Worm (Caenorhabditis elegans) whole organism, L1 larva: ENCODE data around the gene srpa-68.

ENCODE experiments used
- C16A3.4 ChIP-seq: fragments of 150-350 bp; optimal IDR thresholded peaks from 2 replicates; lab custom pipeline; 2014; ENCODE audit warnings: missing biosample characterization, missing genetic modification characterization
- aly-2 ChIP-seq: fragments of 150-350 bp; optimal IDR thresholded peaks from 2 replicates; lab custom pipeline; 2014; ENCODE audit warnings: missing biosample characterization, missing genetic modification characterization
- ama-1 ChIP-seq: fragments of 150-350 bp; optimal IDR thresholded peaks from 2 replicates; lab custom pipeline; 2014
- blmp-1 ChIP-seq: fragments of 150-350 bp; optimal IDR thresholded peaks from 2 replicates; lab custom pipeline; 2014; ENCODE audit warnings: missing biosample characterization, missing genetic modification characterization
- ceh-63 ChIP-seq: fragments of 200-800 bp; sonication (Bioruptor generic); optimal IDR thresholded peaks from 2 replicates; lab custom pipeline; 2018; ENCODE audit warnings: mild to moderate bottlenecking, missing genetic modification characterization, missing compliant biosample characterization
- ceh-82 ChIP-seq, 3 experiments: fragments of 150-350 bp in 1 of 3; sonication (generic microtip) in 2 of 3; optimal IDR thresholded peaks; 2 replicates each; lab custom pipeline; 2014 to 2017; ENCODE audit warnings: missing biosample characterization in 3 of 3, missing genetic modification characterization in 3 of 3
- ceh-88 ChIP-seq: fragments of 200-800 bp; sonication (Bioruptor generic); IDR thresholded peaks from 2 replicates; pipeline ENCODE4 v1.3.6; 2022; ENCODE audit warnings: missing genetic modification characterization, missing compliant biosample characterization
- ceh-90 ChIP-seq: sonication (generic microtip); optimal IDR thresholded peaks from 2 replicates; lab custom pipeline; 2016; ENCODE audit warnings: missing genetic modification characterization, missing compliant biosample characterization
- ces-1 ChIP-seq: fragments of 150-350 bp; optimal IDR thresholded peaks from 2 replicates; lab custom pipeline; 2014; ENCODE audit warnings: missing biosample characterization, missing genetic modification reagents, missing genetic modification characterization
- dpl-1 ChIP-seq, 3 experiments: fragments of 150-350 bp in 2 of 3; sonication (generic microtip) in 1 of 3; optimal IDR thresholded peaks; 2 replicates each; lab custom pipeline; 2014 to 2017; ENCODE audit warnings: missing biosample characterization in 3 of 3, missing genetic modification characterization in 3 of 3, missing genetic modification reagents in 3 of 3
- dsc-1 ChIP-seq: sonication (generic microtip); optimal IDR thresholded peaks from 2 replicates; lab custom pipeline; 2016; ENCODE audit warnings: mild to moderate bottlenecking, missing genetic modification characterization, missing compliant biosample characterization
- efl-1 ChIP-seq, 4 experiments: fragments of 150-350 bp; optimal IDR thresholded peaks in 3 of 4; peaks in 1 of 4; 1 replicate in 1 of 4; 2 replicates in 3 of 4; lab custom pipeline; 2014; ENCODE audit warnings: missing biosample characterization in 2 of 4, missing genetic modification characterization in 2 of 4, missing genetic modification reagents in 2 of 4
- efl-3 ChIP-seq: fragments of 200-800 bp; sonication (Bioruptor generic); optimal IDR thresholded peaks from 2 replicates; lab custom pipeline; 2018; ENCODE audit warnings: mild to moderate bottlenecking, missing genetic modification characterization, missing compliant biosample characterization
- egl-27 ChIP-seq, 2 experiments: fragments of 150-350 bp in 1 of 2; sonication (generic microtip); optimal IDR thresholded peaks; 3 replicates each; lab custom pipeline; 2017 to 2018; ENCODE audit warnings: missing biosample characterization in 2 of 2, missing genetic modification characterization in 2 of 2, missing genetic modification reagents in 2 of 2
- elt-2 ChIP-seq: sonication (generic microtip); optimal IDR thresholded peaks from 2 replicates; lab custom pipeline; 2016; ENCODE audit warnings: missing genetic modification characterization, mild to moderate bottlenecking, inconsistent platforms, missing compliant biosample characterization, missing genetic modification reagents
- elt-3 ChIP-seq, 6 experiments: fragments of 150-350 bp in 1 of 6; sonication (generic microtip); optimal IDR thresholded peaks; 2 replicates each; lab custom pipeline; 2017 to 2018; ENCODE audit warnings: missing biosample characterization in 6 of 6, missing genetic modification characterization in 6 of 6, inconsistent platforms in 1 of 6
- ets-5 ChIP-seq: fragments of 200-800 bp; sonication (Bioruptor generic); IDR thresholded peaks from 2 replicates; pipeline ENCODE4 v1.3.6; 2022; ENCODE audit warnings: missing genetic modification characterization, missing compliant biosample characterization
- fkh-8 ChIP-seq: sonication (generic microtip); optimal IDR thresholded peaks from 2 replicates; lab custom pipeline; 2016; ENCODE audit warnings: mild to moderate bottlenecking, missing genetic modification characterization, missing compliant biosample characterization
- hlh-17 ChIP-seq: fragments of 200-800 bp; sonication (Bioruptor generic); optimal IDR thresholded peaks from 2 replicates; lab custom pipeline; 2018; ENCODE audit warnings: missing genetic modification characterization, mild to moderate bottlenecking, missing compliant biosample characterization, moderate library complexity, borderline replicate concordance
- isw-1 ChIP-seq: fragments of 200-800 bp; sonication (Bioruptor generic); IDR thresholded peaks from 2 replicates; pipeline ENCODE4 v1.3.6; 2022; ENCODE audit warnings: missing genetic modification characterization, missing compliant biosample characterization
- lin-13 ChIP-seq: fragments of 150-350 bp; optimal IDR thresholded peaks from 2 replicates; lab custom pipeline; 2014; ENCODE audit warnings: missing biosample characterization, missing genetic modification reagents, missing genetic modification characterization
- lin-14 ChIP-seq: fragments of 200-800 bp; sonication (Bioruptor generic); optimal IDR thresholded peaks from 2 replicates; lab custom pipeline; 2018; ENCODE audit warnings: mild to moderate bottlenecking, missing genetic modification characterization, moderate library complexity, missing compliant biosample characterization
- lin-35 ChIP-seq, 2 experiments: fragments of 150-350 bp; optimal IDR thresholded peaks; 2 replicates each; lab custom pipeline; 2014; ENCODE audit warnings: missing biosample characterization in 2 of 2, missing genetic modification characterization in 2 of 2, missing genetic modification reagents in 2 of 2
- lin-39 ChIP-seq: fragments of 150-350 bp; optimal IDR thresholded peaks from 2 replicates; lab custom pipeline; 2014; ENCODE audit warnings: missing biosample characterization, missing genetic modification reagents, missing genetic modification characterization
- lir-3 ChIP-seq: sonication (generic microtip); optimal IDR thresholded peaks from 2 replicates; lab custom pipeline; 2016; ENCODE audit warnings: mild to moderate bottlenecking, missing genetic modification characterization, moderate library complexity, missing compliant biosample characterization; ENCODE audit not compliant: poor library complexity
- mdl-1 ChIP-seq, 2 experiments: fragments of 150-350 bp; optimal IDR thresholded peaks; 2 replicates each; lab custom pipeline; 2014 to 2017; ENCODE audit warnings: missing biosample characterization in 2 of 2, missing genetic modification characterization in 2 of 2, inconsistent platforms in 1 of 2
- mep-1 ChIP-seq: fragments of 150-350 bp; optimal IDR thresholded peaks from 2 replicates; lab custom pipeline; 2014; ENCODE audit warnings: missing biosample characterization, missing genetic modification characterization
- nhr-12 ChIP-seq: sonication (generic microtip); optimal IDR thresholded peaks from 2 replicates; lab custom pipeline; 2017; ENCODE audit warnings: missing biosample characterization, missing genetic modification characterization
- nhr-19 ChIP-seq: fragments of 200-800 bp; sonication (Bioruptor generic); conservative IDR thresholded peaks from 2 replicates; pipeline ENCODE4 v1.3.6; 2022; ENCODE audit warnings: missing genetic modification characterization, missing compliant biosample characterization
- nhr-20 ChIP-seq: sonication (generic microtip); optimal IDR thresholded peaks from 2 replicates; lab custom pipeline; 2016; ENCODE audit warnings: mild to moderate bottlenecking, missing genetic modification characterization, missing compliant biosample characterization
- nhr-28 ChIP-seq: fragments of 150-350 bp; optimal IDR thresholded peaks from 2 replicates; lab custom pipeline; 2014; ENCODE audit warnings: missing biosample characterization, missing genetic modification characterization
- nhr-71 ChIP-seq: sonication (generic microtip); optimal IDR thresholded peaks from 2 replicates; lab custom pipeline; 2016; ENCODE audit warnings: mild to moderate bottlenecking, missing genetic modification characterization, moderate library complexity, missing compliant biosample characterization
- nhr-76 ChIP-seq: sonication (generic microtip); optimal IDR thresholded peaks from 2 replicates; lab custom pipeline; 2017; ENCODE audit warnings: missing biosample characterization, missing genetic modification characterization
- nhr-77 ChIP-seq: fragments of 150-350 bp; optimal IDR thresholded peaks from 2 replicates; lab custom pipeline; 2014; ENCODE audit warnings: missing biosample characterization, missing genetic modification characterization
- nhr-85 ChIP-seq: sonication (generic microtip); peaks from one replicate; lab custom pipeline; 2016; ENCODE audit warnings: missing genetic modification characterization, inconsistent platforms, missing compliant biosample characterization
- pag-3 ChIP-seq: sonication (generic microtip); optimal IDR thresholded peaks from 2 replicates; lab custom pipeline; 2017; ENCODE audit warnings: missing genetic modification characterization, mild to moderate bottlenecking, missing compliant biosample characterization, antibody characterized with exemption, borderline replicate concordance; ENCODE audit not compliant: insufficient read depth
- pqm-1 ChIP-seq: sonication (generic microtip); optimal IDR thresholded peaks from 3 replicates; lab custom pipeline; 2017; ENCODE audit warnings: missing biosample characterization, missing genetic modification characterization
- skn-1 ChIP-seq: fragments of 150-350 bp; optimal IDR thresholded peaks from 2 replicates; lab custom pipeline; 2014; ENCODE audit warnings: missing biosample characterization, missing genetic modification characterization
- snpc-4 ChIP-seq: fragments of 150-350 bp; optimal IDR thresholded peaks from 2 replicates; lab custom pipeline; 2014; ENCODE audit warnings: missing biosample characterization, missing genetic modification characterization
- sptf-1 ChIP-seq: fragments of 150-350 bp; optimal IDR thresholded peaks from 2 replicates; lab custom pipeline; 2014; ENCODE audit warnings: missing biosample characterization, missing genetic modification characterization
- swsn-7 ChIP-seq: sonication (generic microtip); optimal IDR thresholded peaks from 2 replicates; lab custom pipeline; 2016; ENCODE audit warnings: missing genetic modification characterization, missing compliant biosample characterization
- tbx-2 ChIP-seq: sonication (generic microtip); optimal IDR thresholded peaks from 2 replicates; lab custom pipeline; 2016; ENCODE audit warnings: missing genetic modification characterization, missing compliant biosample characterization
- unc-30 ChIP-seq: sonication (generic microtip); optimal IDR thresholded peaks from 2 replicates; lab custom pipeline; 2017; ENCODE audit warnings: missing biosample characterization, missing genetic modification characterization
- unc-62 ChIP-seq: fragments of 150-350 bp; optimal IDR thresholded peaks from 2 replicates; lab custom pipeline; 2014; ENCODE audit warnings: missing biosample characterization, missing genetic modification reagents, missing genetic modification characterization
- vab-15 ChIP-seq: sonication (generic microtip); optimal IDR thresholded peaks from 2 replicates; lab custom pipeline; 2017; ENCODE audit warnings: missing genotype, mild to moderate bottlenecking, missing genetic modification characterization, missing compliant biosample characterization
- ztf-4 ChIP-seq: fragments of 150-350 bp; optimal IDR thresholded peaks from 2 replicates; lab custom pipeline; 2014; ENCODE audit warnings: missing biosample characterization, missing genetic modification characterization

srpa-68 gene

DNA sequence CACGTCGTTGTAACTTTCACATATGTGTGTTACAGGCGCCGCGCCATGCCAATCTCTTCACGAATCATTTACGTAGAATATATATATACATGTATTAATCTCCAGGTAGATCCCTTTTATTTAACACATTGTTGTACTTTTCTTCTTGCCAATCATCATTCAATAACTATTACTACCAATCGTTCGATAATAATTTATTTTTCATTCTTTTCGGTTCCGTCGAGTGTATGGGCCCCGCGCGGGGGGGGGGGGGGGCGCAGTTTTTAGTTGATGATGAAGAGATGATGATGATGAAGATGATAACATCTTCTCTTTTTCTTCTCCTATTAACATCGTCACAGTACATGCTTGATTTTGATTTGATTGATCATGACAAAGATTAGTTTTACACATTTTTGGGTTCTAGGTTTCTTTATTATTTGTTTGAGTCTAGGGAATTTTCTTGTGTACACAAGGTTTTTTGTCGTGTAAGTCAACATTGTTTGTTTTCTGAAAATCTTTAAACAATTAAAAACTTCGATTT is 7.8 kb upstream of the srpa-68 start (continued):
- TF ChIP-seq nhr-71 (peak; percentile 15), nhr-20 (tag; lab: Kevin White, UChicago) (peak; percentile 46), ets-5 (no peak), C16A3.4 (tag; lab: Kevin White, UChicago) (no peak), ceh-82 (tag; optimal IDR thresholded peaks at IDR 0.05; lab: Kevin White, UChicago) (no peak), dpl-1 (GFP tag; optimal IDR thresholded peaks at IDR 0.05; lab: Kevin White, UChicago) (no peak), ces-1 (no peak), lin-39 (tag; lab: Kevin White, UChicago) (no peak), nhr-12 (tag; lab: Kevin White, UChicago) (no peak), unc-30 (tag; lab: Kevin White, UChicago) (no peak), isw-1 (no peak), unc-62 (GFP tag; lab: Kevin White, UChicago) (no peak), ztf-4 (tag; lab: Kevin White, UChicago) (no peak), sptf-1 (tag; lab: Kevin White, UChicago) (no peak), mep-1 (tag; lab: Kevin White, UChicago) (no peak), hlh-17 (GFP tag; lab: Kevin White, UChicago) (no peak), ama-1 (lab: Kevin White, UChicago) (no peak), blmp-1 (tag; lab: Kevin White, UChicago) (peak; percentile 53)

DNA sequence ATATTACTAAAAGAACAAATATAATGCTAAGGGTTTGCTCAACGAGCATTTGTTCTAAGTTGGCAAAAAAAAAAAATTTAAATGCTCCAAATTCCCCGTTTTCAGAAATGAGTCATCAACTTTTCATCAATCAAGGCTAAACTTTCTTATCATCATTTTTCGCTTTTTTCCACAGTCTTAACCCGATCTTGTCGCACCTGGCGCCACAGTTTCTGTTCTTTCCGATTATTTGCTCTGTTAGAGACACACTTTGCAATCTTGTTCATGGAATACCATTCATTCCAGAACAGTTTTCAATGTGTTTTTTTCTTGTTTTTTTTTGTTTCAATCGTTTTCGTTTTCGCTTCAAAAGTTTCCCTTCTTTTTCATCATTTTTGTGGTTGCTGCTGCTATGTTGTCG is 6.7 kb upstream of the srpa-68 start:
- TF ChIP-seq efl-3 (no peak), lir-3 (tag; lab: Kevin White, UChicago) (no peak), pag-3 (no peak), blmp-1 (tag; lab: Kevin White, UChicago) (peak; percentile 43), snpc-4 (no peak), skn-1 (tag; lab: Kevin White, UChicago) (no peak), unc-62 (GFP tag; lab: Kevin White, UChicago) (no peak), ceh-63 (GFP tag; lab: Kevin White, UChicago) (no peak), dsc-1 (tag; lab: Kevin White, UChicago) (no peak), elt-2 (tag; lab: Kevin White, UChicago) (peak; percentile 27), nhr-76 (tag; lab: Kevin White, UChicago) (no peak), aly-2 (tag; lab: Kevin White, UChicago) (no peak), efl-1 (optimal IDR thresholded peaks at IDR 0.05; lab: Kevin White, UChicago) (no peak), efl-1 (GFP tag; optimal IDR thresholded peaks at IDR 0.05 in 1 of 2; lab: Kevin White, UChicago) (peak in 1 of 2 experiments; percentile 54), lin-13 (GFP tag; lab: Kevin White, UChicago) (no peak)

DNA sequence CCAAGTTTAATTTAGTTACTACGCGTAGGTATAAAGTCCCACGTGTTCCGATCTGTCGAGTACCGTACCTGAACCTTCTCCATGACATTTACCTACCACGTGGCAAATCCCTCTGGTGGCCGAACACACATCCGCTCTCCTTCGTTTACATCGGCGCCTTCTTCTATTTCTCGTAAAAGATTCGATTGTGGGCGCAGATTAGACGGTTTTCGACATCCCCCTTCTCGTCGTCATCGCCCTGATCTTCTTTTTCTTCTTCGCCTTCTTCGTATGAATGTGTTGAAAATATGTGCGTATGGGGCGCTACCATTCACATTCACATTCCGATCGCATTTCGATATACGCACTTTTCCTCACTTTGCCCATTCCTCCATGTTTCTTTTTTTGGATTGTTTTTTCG is 5.3 kb upstream of the srpa-68 start:
- TF ChIP-seq nhr-85 = peak; percentile 74
- peak; percentile 10 for TF ChIP-seq nhr-20 (tag; lab: Kevin White, UChicago)
- no peak for TF ChIP-seq nhr-28 (tag; lab: Kevin White, UChicago)
- no peak for TF ChIP-seq dsc-1 (tag; lab: Kevin White, UChicago)
- TF ChIP-seq nhr-12 (tag; lab: Kevin White, UChicago) = no peak
- no peak for TF ChIP-seq ces-1
- no peak for TF ChIP-seq elt-2 (tag; lab: Kevin White, UChicago)
- no peak for TF ChIP-seq nhr-19 (GFP tag; lab: Robert Waterston, UW)
- no peak for TF ChIP-seq ama-1 (lab: Kevin White, UChicago)
- peak in 1 of 6 experiments; percentile 32 for TF ChIP-seq elt-3 (tag; optimal IDR thresholded peaks at IDR 0.05; lab: Kevin White, UChicago)
- TF ChIP-seq lin-14 (GFP tag; lab: Kevin White, UChicago) = peak; percentile 44
- peak; percentile 1 for TF ChIP-seq mep-1 (tag; lab: Kevin White, UChicago)
- no peak for TF ChIP-seq swsn-7 (tag; lab: Kevin White, UChicago)
- no peak for TF ChIP-seq pqm-1 (tag; lab: Kevin White, UChicago)
- no peak for TF ChIP-seq C16A3.4 (tag; lab: Kevin White, UChicago)
- no peak for TF ChIP-seq hlh-17 (GFP tag; lab: Kevin White, UChicago)
- no peak for TF ChIP-seq ceh-88
- peak in 1 of 2 experiments; percentile 17 for TF ChIP-seq mdl-1 (tag; optimal IDR thresholded peaks at IDR 0.05; lab: Kevin White, UChicago)
- TF ChIP-seq lin-13 (GFP tag; lab: Kevin White, UChicago) = no peak
- TF ChIP-seq ceh-90 (tag; lab: Kevin White, UChicago) = no peak
- TF ChIP-seq tbx-2 = no peak
- TF ChIP-seq egl-27 (tag; optimal IDR thresholded peaks at IDR 0.05; lab: Kevin White, UChicago) = no peak
- TF ChIP-seq lin-35 (GFP tag; optimal IDR thresholded peaks at IDR 0.05; lab: Kevin White, UChicago) = no peak
- no peak for TF ChIP-seq ceh-63 (GFP tag; lab: Kevin White, UChicago)
- no peak for TF ChIP-seq pag-3
- no peak for TF ChIP-seq nhr-77
- TF ChIP-seq fkh-8 = no peak
- TF ChIP-seq lir-3 (tag; lab: Kevin White, UChicago) = no peak
- no peak for TF ChIP-seq nhr-76 (tag; lab: Kevin White, UChicago)
- TF ChIP-seq ceh-82 (tag; optimal IDR thresholded peaks at IDR 0.05; lab: Kevin White, UChicago) = no peak
- no peak for TF ChIP-seq vab-15 (tag; lab: Kevin White, UChicago)
- TF ChIP-seq isw-1 = no peak
